Worm (Caenorhabditis elegans): ENCODE results near the gene F37C4.8.

The F37C4.8 gene

ce11 chrIV:3848985-3849384, 32.0 kb downstream of the F37C4.8 start:
- TF ChIP-seq mls-2 (tag; optimal IDR thresholded peaks at IDR 0.05) (no peak), ces-1 (GFP tag; optimal IDR thresholded peaks at IDR 0.05) (peak; percentile 79), sem-2 (GFP tag; optimal IDR thresholded peaks at IDR 0.05) (no peak), lsy-2 (tag; optimal IDR thresholded peaks at IDR 0.05) (no peak), ceh-43 (GFP tag; optimal IDR thresholded peaks at IDR 0.05) (peak; percentile 52), elt-1 (tag; optimal IDR thresholded peaks at IDR 0.05; ENCODE audit: borderline replicate concordance, insufficient read depth) (no peak), ceh-39 (tag; optimal IDR thresholded peaks at IDR 0.05) (no peak), unc-39 (tag; optimal IDR thresholded peaks at IDR 0.05) (no peak), mab-5 (tag; optimal IDR thresholded peaks at IDR 0.05) (no peak), nhr-237 (tag; optimal IDR thresholded peaks at IDR 0.05) (no peak), nhr-2 (tag; optimal IDR thresholded peaks at IDR 0.05) (peak; percentile 24), unc-120 (tag; optimal IDR thresholded peaks at IDR 0.05; ENCODE audit: poor library complexity, severe bottlenecking) (no peak), lin-32 (GFP tag; optimal IDR thresholded peaks at IDR 0.05) (peak; percentile 65), M03D4.4 (tag; optimal IDR thresholded peaks at IDR 0.05) (no peak), ceh-83 (GFP tag; optimal IDR thresholded peaks at IDR 0.05) (no peak), nhr-76 (tag; optimal IDR thresholded peaks at IDR 0.05) (no peak), zip-8 (tag; optimal IDR thresholded peaks at IDR 0.05) (no peak)

ce11 chrIV:3847489-3847888, 33.5 kb downstream of the F37C4.8 start:
- TF ChIP-seq nhr-2 (tag; optimal IDR thresholded peaks at IDR 0.05) (no peak), ces-1 (GFP tag; optimal IDR thresholded peaks at IDR 0.05) (peak; percentile 86)

ce11 chrIV:3844584-3844983, 36.4 kb downstream of the F37C4.8 start:
- no peak for TF ChIP-seq lin-32 (GFP tag; optimal IDR thresholded peaks at IDR 0.05)
- no peak for TF ChIP-seq pha-4 (tag; optimal IDR thresholded peaks at IDR 0.05)
- TF ChIP-seq mls-2 (tag; optimal IDR thresholded peaks at IDR 0.05), result no peak
- peak; percentile 87 for TF ChIP-seq nhr-2 (tag; optimal IDR thresholded peaks at IDR 0.05)
- no peak for TF ChIP-seq cnd-1 (tag; optimal IDR thresholded peaks at IDR 0.05)
- no peak for TF ChIP-seq mab-5 (tag; optimal IDR thresholded peaks at IDR 0.05)
- peak; percentile 79 for TF ChIP-seq zip-8 (tag; optimal IDR thresholded peaks at IDR 0.05)
- TF ChIP-seq blmp-1 (tag; optimal IDR thresholded peaks at IDR 0.05), result no peak
- no peak for TF ChIP-seq ceh-39 (tag; optimal IDR thresholded peaks at IDR 0.05)

- TF ChIP-seq lin-32 (GFP tag; optimal IDR thresholded peaks at IDR 0.05) (peak; percentile 22), nhr-12 (tag; optimal IDR thresholded peaks at IDR 0.05) (no peak), nhr-28 (tag; optimal IDR thresholded peaks at IDR 0.05) (no peak), flh-1 (GFP tag; optimal IDR thresholded peaks at IDR 0.05) (no peak), lsy-2 (tag; optimal IDR thresholded peaks at IDR 0.05) (no peak), ceh-43 (GFP tag; optimal IDR thresholded peaks at IDR 0.05) (no peak), zip-8 (tag; optimal IDR thresholded peaks at IDR 0.05) (no peak), nhr-76 (tag; optimal IDR thresholded peaks at IDR 0.05) (no peak), cnd-1 (tag; optimal IDR thresholded peaks at IDR 0.05) (peak; percentile 47)
These were observed 37.0 kb downstream of the F37C4.8 start for ce11 chrIV:3844004-3844403.

- TF ChIP-seq nhr-2 (tag; optimal IDR thresholded peaks at IDR 0.05), result peak; percentile 96
- peak; percentile 7 for TF ChIP-seq unc-62 (GFP tag; optimal IDR thresholded peaks at IDR 0.05)
- TF ChIP-seq ztf-11 (tag; optimal IDR thresholded peaks at IDR 0.05), result peak; percentile 13
- peak; percentile 92 for TF ChIP-seq cnd-1 (tag; optimal IDR thresholded peaks at IDR 0.05)
- TF ChIP-seq mab-5 (tag; optimal IDR thresholded peaks at IDR 0.05), result no peak
These were observed 37.9 kb downstream of the F37C4.8 start for ce11 chrIV:3843019-3843527.

ce11 chrIV:3841607-3842006, 39.4 kb downstream of the F37C4.8 start:
- TF ChIP-seq sem-2 (GFP tag; optimal IDR thresholded peaks at IDR 0.05) (no peak), nhr-2 (tag; optimal IDR thresholded peaks at IDR 0.05) (peak; percentile 54), ces-1 (GFP tag; optimal IDR thresholded peaks at IDR 0.05) (peak; percentile 59)

- peak; percentile 90 for TF ChIP-seq ces-1 (GFP tag; optimal IDR thresholded peaks at IDR 0.05)
- TF ChIP-seq hlh-1 (tag; optimal IDR thresholded peaks at IDR 0.05), result no peak
- no peak for TF ChIP-seq ztf-11 (tag; optimal IDR thresholded peaks at IDR 0.05)
- TF ChIP-seq nhr-28 (tag; optimal IDR thresholded peaks at IDR 0.05), result no peak
- no peak for TF ChIP-seq ceh-39 (tag; optimal IDR thresholded peaks at IDR 0.05)
- peak; percentile 22 for TF ChIP-seq nhr-2 (tag; optimal IDR thresholded peaks at IDR 0.05)
- TF ChIP-seq lsy-2 (tag; optimal IDR thresholded peaks at IDR 0.05), result no peak
- no peak for TF ChIP-seq pha-4 (tag; optimal IDR thresholded peaks at IDR 0.05)
- no peak for TF ChIP-seq nhr-76 (tag; optimal IDR thresholded peaks at IDR 0.05)
- no peak for TF ChIP-seq nhr-237 (tag; optimal IDR thresholded peaks at IDR 0.05)
These were observed 40.5 kb downstream of the F37C4.8 start for ce11 chrIV:3840480-3840879.
